Worm (Caenorhabditis elegans) whole organism, early embryonic: Measurements from ENCODE around the gene F55F10.1.

ENCODE experiments used
- aly-1 ChIP-seq: sonication (generic microtip); optimal IDR thresholded peaks from 2 replicates; lab custom pipeline; 2016; ENCODE audit warnings: missing genetic modification characterization, missing compliant biosample characterization
- ama-1 ChIP-seq: fragments of 150-350 bp; optimal IDR thresholded peaks from 2 replicates; lab custom pipeline; 2014
- ceh-13 ChIP-seq: fragments of 200-800 bp; sonication (Bioruptor generic); optimal IDR thresholded peaks from 2 replicates; lab custom pipeline; 2018; ENCODE audit warnings: mild to moderate bottlenecking, missing genetic modification characterization, missing compliant biosample characterization
- ets-7 ChIP-seq: sonication (generic microtip); optimal IDR thresholded peaks from 2 replicates; lab custom pipeline; 2016; ENCODE audit warnings: missing genotype, missing genetic modification characterization, missing compliant biosample characterization
- flt-1 ChIP-seq: fragments of 200-800 bp; sonication (Bioruptor generic); IDR thresholded peaks from 2 replicates; pipeline ENCODE4 v1.3.6; 2022; ENCODE audit warnings: missing genetic modification characterization, missing compliant biosample characterization
- hmbx-1 ChIP-seq: sonication (generic microtip); optimal IDR thresholded peaks from 2 replicates; lab custom pipeline; 2016; ENCODE audit warnings: mild to moderate bottlenecking, missing genetic modification characterization, missing compliant biosample characterization
- pes-1 ChIP-seq: fragments of 200-800 bp; sonication (Bioruptor generic); IDR thresholded peaks from 2 replicates; pipeline ENCODE4 v1.3.6; 2022; ENCODE audit warnings: missing genetic modification reagents, missing genetic modification characterization, missing compliant biosample characterization
- scrt-1 ChIP-seq: fragments of 200-800 bp; sonication (Bioruptor generic); IDR thresholded peaks from 2 replicates; pipeline ENCODE4 v1.3.6; 2022; ENCODE audit warnings: missing genetic modification characterization, missing compliant biosample characterization
- sea-1 ChIP-seq: fragments of 200-800 bp; sonication (Bioruptor generic); conservative IDR thresholded peaks from 2 replicates; pipeline ENCODE4 v1.3.6; 2022; ENCODE audit warnings: missing genetic modification characterization, missing compliant biosample characterization
- tbx-11 ChIP-seq: fragments of 200-800 bp; sonication (Bioruptor generic); IDR thresholded peaks from 2 replicates; pipeline ENCODE4 v1.3.6; 2022; ENCODE audit warnings: missing genetic modification characterization, missing compliant biosample characterization

- TF ChIP-seq flt-1 (GFP tag; lab: Robert Waterston, UW) (no peak), tbx-11 (GFP tag; lab: Robert Waterston, UW) (no peak), aly-1 (tag; lab: Kevin White, UChicago) (no peak), ama-1 (no peak), sea-1 (GFP tag; lab: Robert Waterston, UW) (no peak), hmbx-1 (tag; lab: Kevin White, UChicago) (no peak), ceh-13 (no peak), scrt-1 (no peak), pes-1 (no peak), ets-7 (tag; lab: Kevin White, UChicago) (no peak)
Observed at ce11 chrIV:4395555-4395954, 34.9 kb downstream of the F55F10.1 start.
